Worm (Caenorhabditis elegans) whole organism, midembryonic: ENCODE measurements around the gene pdi-1.

ENCODE experiments used
- T22C8.4 ChIP-seq: fragments of 200-800 bp; sonication (Bioruptor generic); IDR thresholded peaks from 2 replicates; pipeline ENCODE4 v1.3.6; 2022; ENCODE audit warnings: missing genetic modification characterization, missing compliant biosample characterization
- cog-1 ChIP-seq: sonication (generic microtip); optimal IDR thresholded peaks from 2 replicates; lab custom pipeline; 2016; ENCODE audit warnings: missing genetic modification characterization, missing compliant biosample characterization
- flt-1 ChIP-seq: fragments of 200-800 bp; sonication (Bioruptor generic); IDR thresholded peaks from 2 replicates; pipeline ENCODE4 v1.3.6; 2022; ENCODE audit warnings: missing genetic modification characterization, missing compliant biosample characterization
- klf-2 ChIP-seq: fragments of 200-800 bp; sonication (Bioruptor generic); conservative IDR thresholded peaks from 2 replicates; pipeline ENCODE4 v1.3.6; 2022; ENCODE audit warnings: missing genetic modification reagents, missing genetic modification characterization, missing compliant biosample characterization
- med-1 ChIP-seq: sonication (generic microtip); optimal IDR thresholded peaks from 2 replicates; lab custom pipeline; 2017; ENCODE audit warnings: missing genetic modification characterization, mild to moderate bottlenecking, missing compliant biosample characterization, antibody characterized with exemption, missing genetic modification reagents; ENCODE audit not compliant: insufficient read depth
- ref-1 ChIP-seq: fragments of 200-800 bp; sonication (Bioruptor generic); conservative IDR thresholded peaks from 2 replicates; pipeline ENCODE4 v1.3.6; 2022; ENCODE audit warnings: missing genetic modification reagents, missing genetic modification characterization, missing compliant biosample characterization
- tab-1 ChIP-seq: fragments of 200-800 bp; sonication (Bioruptor generic); IDR thresholded peaks from 2 replicates; pipeline ENCODE4 v1.3.6; 2022; ENCODE audit warnings: missing genetic modification characterization, missing compliant biosample characterization
- ztf-23 ChIP-seq: fragments of 200-800 bp; sonication (Bioruptor generic); IDR thresholded peaks from 2 replicates; pipeline ENCODE4 v1.3.6; 2022; ENCODE audit warnings: missing genetic modification reagents, missing genetic modification characterization, missing compliant biosample characterization
- ztf-29 ChIP-seq: fragments of 200-800 bp; sonication (Bioruptor generic); IDR thresholded peaks from 2 replicates; pipeline ENCODE4 v1.3.6; 2022; ENCODE audit warnings: missing genetic modification reagents, missing genetic modification characterization, missing compliant biosample characterization

Gene pdi-1

DNA sequence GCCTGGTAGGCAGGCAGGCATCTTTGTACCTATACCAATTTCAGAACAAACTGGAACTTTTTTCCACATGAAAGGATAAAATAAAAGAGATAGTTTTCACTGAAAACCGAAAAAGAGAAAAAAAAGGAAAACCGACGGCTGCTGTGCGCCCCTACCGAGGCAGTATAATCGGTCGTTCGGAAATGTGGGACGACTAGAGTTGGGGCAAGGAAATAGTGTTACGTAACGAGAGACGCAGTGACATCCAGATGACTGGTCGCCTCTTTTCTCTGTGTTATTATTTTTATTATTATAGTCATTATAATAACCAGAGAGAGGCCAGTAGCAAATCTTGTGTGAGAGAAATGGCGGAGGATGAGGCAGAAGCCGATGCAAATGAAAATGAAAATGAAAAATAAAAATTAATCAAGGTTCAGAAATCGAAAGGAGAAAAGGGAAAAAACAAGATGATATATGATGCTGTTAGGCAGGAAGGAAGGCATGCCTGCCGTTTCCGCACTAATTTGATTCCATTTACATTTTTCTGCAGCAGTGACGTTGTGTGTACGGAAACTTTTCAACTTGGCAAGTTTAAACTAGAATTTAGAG, 19.8 kb downstream of the pdi-1 start:
- TF ChIP-seq ztf-29 (GFP tag; lab: Robert Waterston, UW): no peak
- TF ChIP-seq tab-1: no peak
- no peak for TF ChIP-seq klf-2
- TF ChIP-seq T22C8.4 (GFP tag; lab: Robert Waterston, UW): no peak
- no peak for TF ChIP-seq cog-1 (tag; lab: Kevin White, UChicago)
- no peak for TF ChIP-seq flt-1 (GFP tag; lab: Robert Waterston, UW)
- TF ChIP-seq ztf-23: no peak

DNA sequence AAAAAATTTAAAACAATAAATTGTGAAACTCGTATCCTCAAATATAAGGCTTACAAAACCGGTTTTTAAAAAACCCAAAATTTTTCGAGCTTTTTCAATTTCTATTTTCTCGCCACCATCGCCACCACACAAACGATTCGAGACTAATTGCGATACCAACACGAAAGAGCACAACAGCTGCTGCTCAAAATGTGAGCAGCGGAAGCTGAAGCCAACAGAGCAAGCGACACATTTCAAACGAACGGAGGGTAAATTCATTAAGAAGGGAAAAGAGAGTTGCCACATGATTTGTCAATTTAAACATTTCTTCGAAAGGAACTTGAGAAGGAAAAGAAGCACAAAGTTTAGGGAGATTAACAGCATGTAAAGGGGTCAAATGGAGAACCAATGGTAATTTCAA, 22.2 kb downstream of the pdi-1 start:
- TF ChIP-seq cog-1 (tag; lab: Kevin White, UChicago) (no peak), T22C8.4 (GFP tag; lab: Robert Waterston, UW) (no peak), ref-1 (GFP tag; lab: Robert Waterston, UW) (no peak), flt-1 (GFP tag; lab: Robert Waterston, UW) (no peak), tab-1 (no peak), ztf-29 (GFP tag; lab: Robert Waterston, UW) (no peak), klf-2 (no peak), ztf-23 (no peak), med-1 (GFP tag; lab: Kevin White, UChicago) (no peak)

- TF ChIP-seq med-1 (GFP tag; lab: Kevin White, UChicago) (no peak), T22C8.4 (GFP tag; lab: Robert Waterston, UW) (peak; percentile 96), flt-1 (GFP tag; lab: Robert Waterston, UW) (no peak), ref-1 (GFP tag; lab: Robert Waterston, UW) (no peak)
Measured at ce11 chrIII:3677378-3677777, 23.9 kb downstream of the pdi-1 start.

DNA sequence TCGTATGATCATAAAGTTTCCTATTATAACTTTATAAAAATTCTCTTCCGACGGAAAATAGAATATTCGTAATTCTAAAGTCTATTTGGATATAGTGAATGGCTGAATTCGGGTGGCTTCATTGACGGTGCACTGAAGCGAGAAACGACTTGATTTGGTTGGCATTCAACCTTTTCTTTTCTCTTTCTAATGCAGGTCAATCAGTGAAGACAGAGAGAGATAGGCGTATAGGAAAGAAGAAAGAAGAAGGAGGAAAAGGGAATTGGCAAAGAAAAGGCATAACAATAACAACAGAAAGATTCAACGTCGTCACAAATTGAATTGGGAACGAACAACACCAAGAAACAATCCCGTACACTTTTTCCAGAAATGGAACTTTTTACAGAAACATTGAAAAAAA, 25.8 kb downstream of the pdi-1 start:
- TF ChIP-seq T22C8.4 (GFP tag; lab: Robert Waterston, UW) (no peak), flt-1 (GFP tag; lab: Robert Waterston, UW) (no peak)

- TF ChIP-seq cog-1 (tag; lab: Kevin White, UChicago): no peak
- no peak for TF ChIP-seq flt-1 (GFP tag; lab: Robert Waterston, UW)
- no peak for TF ChIP-seq ref-1 (GFP tag; lab: Robert Waterston, UW)
- TF ChIP-seq med-1 (GFP tag; lab: Kevin White, UChicago): no peak
- TF ChIP-seq T22C8.4 (GFP tag; lab: Robert Waterston, UW): no peak
- TF ChIP-seq ztf-29 (GFP tag; lab: Robert Waterston, UW): no peak
- TF ChIP-seq ztf-23: no peak
- TF ChIP-seq tab-1: no peak
- TF ChIP-seq klf-2: no peak
Measured at ce11 chrIII:3674149-3674548, 27.1 kb downstream of the pdi-1 start.

ce11 chrIII:3672839-3673238, 28.4 kb downstream of the pdi-1 start:
- no peak for TF ChIP-seq ref-1 (GFP tag; lab: Robert Waterston, UW)
- no peak for TF ChIP-seq cog-1 (tag; lab: Kevin White, UChicago)
- no peak for TF ChIP-seq ztf-23
- no peak for TF ChIP-seq tab-1
- TF ChIP-seq flt-1 (GFP tag; lab: Robert Waterston, UW): no peak
- no peak for TF ChIP-seq T22C8.4 (GFP tag; lab: Robert Waterston, UW)
- no peak for TF ChIP-seq med-1 (GFP tag; lab: Kevin White, UChicago)
- TF ChIP-seq klf-2: no peak
- TF ChIP-seq ztf-29 (GFP tag; lab: Robert Waterston, UW): no peak

DNA sequence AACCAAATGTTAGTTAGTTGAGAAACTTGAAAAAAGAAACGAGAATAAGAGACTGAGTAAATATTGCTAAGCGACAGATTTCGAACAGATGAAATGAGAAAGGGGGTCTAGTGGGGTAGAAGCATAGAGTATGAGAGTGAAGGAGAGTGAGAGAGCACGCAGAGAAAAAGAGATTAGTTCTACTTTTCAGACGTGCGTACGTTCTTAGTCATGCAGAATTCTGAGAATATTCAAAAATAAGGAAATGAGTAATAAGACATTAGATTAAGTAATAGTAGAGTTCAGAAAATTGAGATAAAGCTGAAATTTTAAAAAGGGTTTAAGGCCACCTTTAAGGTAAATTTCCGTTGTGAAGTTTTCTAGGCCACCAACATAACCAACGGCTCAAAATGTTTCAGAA, 30.3 kb downstream of the pdi-1 start:
- no peak for TF ChIP-seq med-1 (GFP tag; lab: Kevin White, UChicago)

ce11 chrIII:3670336-3670735, 30.9 kb downstream of the pdi-1 start, which contains the start of gene C46F11.6:
TSS of gene C46F11.6 (minus strand) at chrIII:3670436.
- TF ChIP-seq ztf-29 (GFP tag; lab: Robert Waterston, UW) (no peak), tab-1 (no peak), flt-1 (GFP tag; lab: Robert Waterston, UW) (no peak)

ce11 chrIII:3664224-3664623, 37.0 kb downstream of the pdi-1 start, which contains the start of gene C46F11.4:
TSS of gene C46F11.4 (minus strand) at chrIII:3664304.
- TF ChIP-seq flt-1 (GFP tag; lab: Robert Waterston, UW): peak; percentile 93
- TF ChIP-seq cog-1 (tag; lab: Kevin White, UChicago): peak; percentile 79
- peak; percentile 84 for TF ChIP-seq T22C8.4 (GFP tag; lab: Robert Waterston, UW)
- peak; percentile 94 for TF ChIP-seq tab-1
- peak; percentile 94 for TF ChIP-seq ztf-23
- TF ChIP-seq ref-1 (GFP tag; lab: Robert Waterston, UW): peak; percentile 65; the same call in 1 of the 2 replicates
- peak; percentile 86 for TF ChIP-seq ztf-29 (GFP tag; lab: Robert Waterston, UW)
- peak; percentile 97 for TF ChIP-seq med-1 (GFP tag; lab: Kevin White, UChicago)
- peak; percentile 89 for TF ChIP-seq klf-2

DNA sequence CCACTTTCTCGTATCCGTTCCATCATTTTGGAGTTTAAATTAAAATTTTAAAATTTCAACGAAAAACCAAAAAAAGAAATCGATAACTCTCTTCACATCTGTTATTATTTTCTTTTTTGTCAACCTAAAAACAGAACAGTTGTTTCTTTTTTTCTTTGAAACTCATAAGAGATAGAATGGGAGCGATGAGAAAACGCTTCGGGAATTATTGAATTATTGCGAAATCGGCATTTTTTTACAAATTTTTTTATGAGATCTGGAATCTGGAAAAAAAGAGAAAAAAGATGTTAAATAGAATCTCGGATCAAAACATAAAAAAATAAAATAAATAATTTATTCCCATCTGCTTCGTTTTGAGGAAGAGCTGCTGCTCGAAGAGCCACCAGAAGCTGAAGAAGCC, 43.8 kb downstream of the pdi-1 start, which contains the start of gene C46F11.5:
Gene C46F11.5 (minus strand): TSS at position 128 of the 400 bp plus-strand sequence.
- TF ChIP-seq tab-1 (no peak), ztf-23 (no peak), med-1 (GFP tag; lab: Kevin White, UChicago) (no peak), T22C8.4 (GFP tag; lab: Robert Waterston, UW) (no peak), klf-2 (no peak), ztf-29 (GFP tag; lab: Robert Waterston, UW) (no peak)

DNA sequence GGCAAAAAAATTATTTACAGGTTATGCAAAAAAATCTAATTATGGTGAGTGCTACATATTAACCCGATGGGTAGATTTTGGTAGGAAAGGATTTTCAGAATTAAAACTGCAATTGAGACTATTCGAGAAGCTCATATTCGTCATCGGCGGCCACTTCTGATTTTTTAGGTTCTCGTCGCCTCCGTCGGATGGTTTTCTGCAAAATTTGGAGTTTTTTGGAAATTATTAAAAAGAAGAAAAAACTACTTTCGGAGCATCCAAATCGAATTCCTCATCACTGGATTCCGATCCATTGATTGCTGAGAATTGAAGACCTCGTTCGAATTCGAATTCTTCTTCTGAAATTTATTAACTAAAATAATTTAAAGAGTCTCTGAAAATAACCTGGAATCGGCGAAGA, 48.3 kb downstream of the pdi-1 start:
- no peak for TF ChIP-seq tab-1
- no peak for TF ChIP-seq flt-1 (GFP tag; lab: Robert Waterston, UW)
- no peak for TF ChIP-seq ref-1 (GFP tag; lab: Robert Waterston, UW)
- TF ChIP-seq ztf-23: no peak
- TF ChIP-seq cog-1 (tag; lab: Kevin White, UChicago): no peak
- no peak for TF ChIP-seq ztf-29 (GFP tag; lab: Robert Waterston, UW)
- no peak for TF ChIP-seq T22C8.4 (GFP tag; lab: Robert Waterston, UW)
- no peak for TF ChIP-seq med-1 (GFP tag; lab: Kevin White, UChicago)
- TF ChIP-seq klf-2: no peak
